Worm (Caenorhabditis elegans) whole organism, L2 larva: Measurements from ENCODE around the gene Y39A1A.24.

Experiments used
- ceh-82 ChIP-seq: fragments of 150-350 bp; optimal IDR thresholded peaks from 2 replicates; lab custom pipeline; 2014; ENCODE audit warnings: missing biosample characterization, missing genetic modification characterization
- elt-3 ChIP-seq: sonication (generic microtip); optimal IDR thresholded peaks from 2 replicates; lab custom pipeline; 2017; ENCODE audit warnings: missing biosample characterization, missing genetic modification characterization
- fos-1 ChIP-seq: fragments of 150-350 bp; optimal IDR thresholded peaks from 2 replicates; lab custom pipeline; 2014; ENCODE audit warnings: missing biosample characterization, missing genetic modification characterization
- nhr-12 ChIP-seq: fragments of 150-350 bp; optimal IDR thresholded peaks from 2 replicates; lab custom pipeline; 2014; ENCODE audit warnings: missing biosample characterization, missing genetic modification characterization
- nhr-25 ChIP-seq: fragments of 150-350 bp; sonication (generic microtip); optimal IDR thresholded peaks from 3 replicates; lab custom pipeline; 2014; ENCODE audit warnings: missing biosample characterization, missing genetic modification characterization
- unc-39 ChIP-seq: fragments of 150-350 bp; optimal IDR thresholded peaks from 2 replicates; lab custom pipeline; 2014; ENCODE audit warnings: missing biosample characterization, missing genetic modification characterization
- ztf-11 ChIP-seq: sonication (generic microtip); optimal IDR thresholded peaks from 2 replicates; lab custom pipeline; 2017; ENCODE audit warnings: missing biosample characterization, missing genetic modification characterization

DNA sequence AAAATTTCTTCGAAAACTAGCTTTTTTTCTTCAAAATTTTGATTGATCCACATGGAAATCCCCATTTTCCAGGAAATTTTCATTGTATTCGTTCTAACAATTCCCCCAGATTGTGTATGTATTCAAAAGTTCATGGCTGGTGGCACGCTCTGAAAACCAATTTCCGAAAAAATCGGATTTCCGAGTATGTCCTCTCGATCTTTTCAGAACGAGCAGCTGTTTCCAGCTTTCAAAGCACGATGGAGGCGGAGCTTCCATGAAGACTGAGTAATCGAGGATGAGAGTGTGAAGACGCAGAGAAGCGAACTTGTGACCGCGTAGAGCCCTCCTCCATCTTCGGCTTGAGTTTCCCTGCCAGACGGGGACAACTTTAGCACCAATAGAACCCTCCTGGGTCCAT is 8.1 kb upstream of the Y39A1A.24 start:
- TF ChIP-seq elt-3 (tag; lab: Kevin White, UChicago): no peak
- no peak for TF ChIP-seq fos-1
- TF ChIP-seq ceh-82 (tag; lab: Kevin White, UChicago): no peak
- TF ChIP-seq ztf-11 (tag; lab: Kevin White, UChicago): no peak
- TF ChIP-seq nhr-25 (tag; lab: Kevin White, UChicago): no peak
- TF ChIP-seq unc-39 (tag; lab: Kevin White, UChicago): no peak
- TF ChIP-seq nhr-12 (tag; lab: Kevin White, UChicago): no peak
